Worm (Caenorhabditis elegans) whole organism, L4 larva: ENCODE measurements around the gene T20F7.3.

Source experiments
- F37D6.2 ChIP-seq: sonication (generic microtip); optimal IDR thresholded peaks from 2 replicates; lab custom pipeline; 2016; ENCODE audit warnings: mild to moderate bottlenecking, missing genetic modification characterization, missing compliant biosample characterization
- T20F7.1 ChIP-seq: fragments of 200-800 bp; sonication (Bioruptor generic); optimal IDR thresholded peaks from 2 replicates; lab custom pipeline; 2018; ENCODE audit warnings: mild to moderate bottlenecking, missing genetic modification characterization, missing compliant biosample characterization
- Y5F2A.4 ChIP-seq: fragments of 200-800 bp; sonication (Bioruptor generic); optimal IDR thresholded peaks from 2 replicates; lab custom pipeline; 2018; ENCODE audit warnings: mild to moderate bottlenecking, missing genetic modification characterization, missing compliant biosample characterization
- ZK337.2 ChIP-seq: fragments of 200-800 bp; sonication (Bioruptor generic); IDR thresholded peaks from 2 replicates; pipeline ENCODE4 v1.3.6; 2022; ENCODE audit warnings: missing genetic modification reagents, missing genetic modification characterization, missing compliant biosample characterization
- aha-1 ChIP-seq: fragments of 150-350 bp; peaks from one replicate; lab custom pipeline; 2014; ENCODE audit warnings: missing biosample characterization, missing genetic modification characterization
- arid-1 ChIP-seq: fragments of 200-800 bp; sonication (Bioruptor generic); conservative IDR thresholded peaks from 2 replicates; pipeline ENCODE4 v1.3.6; 2022; ENCODE audit warnings: missing genetic modification reagents, missing genetic modification characterization, missing compliant biosample characterization
- ceh-82 ChIP-seq: sonication (generic microtip); optimal IDR thresholded peaks from 2 replicates; lab custom pipeline; 2017; ENCODE audit warnings: missing biosample characterization, missing genetic modification characterization
- daf-16 ChIP-seq, 3 experiments: sonication (generic microtip); optimal IDR thresholded peaks; 2 replicates each; lab custom pipeline; 2016 to 2017; ENCODE audit warnings: missing genetic modification characterization in 3 of 3, missing genetic modification reagents in 3 of 3, mild to moderate bottlenecking in 2 of 3, missing compliant biosample characterization in 2 of 3, missing biosample characterization in 1 of 3, moderate library complexity in 1 of 3
- daf-19 ChIP-seq: fragments of 200-800 bp; sonication (Bioruptor generic); conservative IDR thresholded peaks from 2 replicates; pipeline ENCODE4 v1.3.6; 2022; ENCODE audit warnings: missing genetic modification characterization, missing compliant biosample characterization
- dmd-6 ChIP-seq: fragments of 200-800 bp; sonication (Bioruptor generic); IDR thresholded peaks from 2 replicates; pipeline ENCODE4 v1.3.6; 2022; ENCODE audit warnings: missing genetic modification reagents, missing genetic modification characterization, missing compliant biosample characterization
- dmd-9 ChIP-seq: fragments of 200-800 bp; sonication (Bioruptor generic); IDR thresholded peaks from 2 replicates; pipeline ENCODE4 v1.3.6; 2022; ENCODE audit warnings: missing genetic modification reagents, missing genetic modification characterization, missing compliant biosample characterization
- dpl-1 ChIP-seq: fragments of 150-350 bp; optimal IDR thresholded peaks from 2 replicates; lab custom pipeline; 2014; ENCODE audit warnings: missing biosample characterization, missing genetic modification reagents, missing genetic modification characterization
- egl-27 ChIP-seq: sonication (generic microtip); optimal IDR thresholded peaks from 3 replicates; lab custom pipeline; 2017; ENCODE audit warnings: missing biosample characterization, missing genetic modification reagents, missing genetic modification characterization
- egl-43 ChIP-seq: fragments of 200-800 bp; sonication (Bioruptor generic); IDR thresholded peaks from 2 replicates; pipeline ENCODE4 v1.3.6; 2022; ENCODE audit warnings: missing genetic modification reagents, missing genetic modification characterization, missing compliant biosample characterization
- fos-1 ChIP-seq: fragments of 150-350 bp; optimal IDR thresholded peaks from 2 replicates; lab custom pipeline; 2014; ENCODE audit warnings: missing biosample characterization, missing genetic modification characterization
- gei-8 ChIP-seq: fragments of 200-800 bp; sonication (Bioruptor generic); optimal IDR thresholded peaks from 2 replicates; lab custom pipeline; 2018; ENCODE audit warnings: mild to moderate bottlenecking, missing genetic modification characterization, missing compliant biosample characterization
- hlh-11 ChIP-seq: fragments of 200-800 bp; sonication (Bioruptor generic); optimal IDR thresholded peaks from 2 replicates; lab custom pipeline; 2018; ENCODE audit warnings: mild to moderate bottlenecking, missing genetic modification characterization, missing compliant biosample characterization
- hlh-30 ChIP-seq: sonication (generic microtip); optimal IDR thresholded peaks from 2 replicates; lab custom pipeline; 2017; ENCODE audit warnings: antibody characterized with exemption, mild to moderate bottlenecking, missing genetic modification characterization, missing compliant biosample characterization; ENCODE audit not compliant: insufficient read depth
- hmg-1.1 ChIP-seq: fragments of 200-800 bp; sonication (Bioruptor generic); IDR thresholded peaks from 2 replicates; pipeline ENCODE4 v1.3.6; 2022; ENCODE audit warnings: missing genetic modification reagents, missing genetic modification characterization, missing compliant biosample characterization
- jun-1 ChIP-seq: fragments of 150-350 bp; optimal IDR thresholded peaks from 2 replicates; lab custom pipeline; 2014; ENCODE audit warnings: missing biosample characterization, missing genetic modification reagents, missing genetic modification characterization
- lin-29 ChIP-seq: fragments of 200-800 bp; sonication (Bioruptor generic); IDR thresholded peaks from 2 replicates; pipeline ENCODE4 v1.3.6; 2022; ENCODE audit warnings: missing genetic modification reagents, missing genetic modification characterization, missing compliant biosample characterization
- lin-38 ChIP-seq: fragments of 200-800 bp; sonication (Bioruptor generic); IDR thresholded peaks from 2 replicates; pipeline ENCODE4 v1.3.6; 2022; ENCODE audit warnings: missing genetic modification reagents, missing genetic modification characterization, missing compliant biosample characterization
- lin-39 ChIP-seq: fragments of 150-350 bp; optimal IDR thresholded peaks from 2 replicates; lab custom pipeline; 2014; ENCODE audit warnings: missing biosample characterization, missing genetic modification reagents, missing genetic modification characterization
- lir-3 ChIP-seq: sonication (generic microtip); optimal IDR thresholded peaks from 2 replicates; lab custom pipeline; 2016; ENCODE audit warnings: mild to moderate bottlenecking, missing genetic modification characterization, missing compliant biosample characterization
- lsy-2 ChIP-seq, 2 experiments: fragments of 150-350 bp in 1 of 2; sonication (generic microtip) in 1 of 2; optimal IDR thresholded peaks; 2 replicates each; lab custom pipeline; 2014 to 2017; ENCODE audit warnings: missing biosample characterization in 2 of 2, missing genetic modification characterization in 2 of 2
- madf-5 ChIP-seq, 2 experiments: fragments of 200-800 bp; sonication (Bioruptor generic); IDR thresholded peaks; 2 replicates each; pipeline ENCODE4 v1.3.6; 2022; ENCODE audit warnings: missing compliant biosample characterization in 2 of 2, missing genetic modification characterization in 2 of 2
- madf-9 ChIP-seq: fragments of 200-800 bp; sonication (Bioruptor generic); conservative IDR thresholded peaks from 2 replicates; pipeline ENCODE4 v1.3.6; 2022; ENCODE audit warnings: missing genetic modification reagents, missing genetic modification characterization, missing compliant biosample characterization
- mdl-1 ChIP-seq, 2 experiments: fragments of 150-350 bp in 1 of 2; sonication (generic microtip) in 1 of 2; optimal IDR thresholded peaks; 2 replicates each; lab custom pipeline; 2014 to 2017; ENCODE audit warnings: missing biosample characterization in 2 of 2, missing genetic modification characterization in 2 of 2
- mep-1 ChIP-seq: fragments of 150-350 bp; sonication (generic microtip); optimal IDR thresholded peaks from 3 replicates; lab custom pipeline; 2014; ENCODE audit warnings: missing biosample characterization, missing genetic modification characterization
- mes-2 ChIP-seq: sonication (generic microtip); optimal IDR thresholded peaks from 2 replicates; lab custom pipeline; 2016; ENCODE audit warnings: missing genotype, mild to moderate bottlenecking, missing genetic modification characterization, missing compliant biosample characterization; ENCODE audit not compliant: poor library complexity, severe bottlenecking
- nhr-102 ChIP-seq: sonication (generic microtip); optimal IDR thresholded peaks from 2 replicates; lab custom pipeline; 2016; ENCODE audit warnings: mild to moderate bottlenecking, missing genetic modification characterization, moderate library complexity, missing compliant biosample characterization
- nhr-111 ChIP-seq: fragments of 200-800 bp; sonication (Bioruptor generic); optimal IDR thresholded peaks from 2 replicates; lab custom pipeline; 2018; ENCODE audit warnings: mild to moderate bottlenecking, missing genetic modification characterization, missing compliant biosample characterization
- nhr-42 ChIP-seq: fragments of 200-800 bp; sonication (Bioruptor generic); IDR thresholded peaks from 2 replicates; pipeline ENCODE4 v1.3.6; 2022; ENCODE audit warnings: missing genetic modification characterization, missing compliant biosample characterization
- nhr-48 ChIP-seq: sonication (generic microtip); optimal IDR thresholded peaks from 2 replicates; lab custom pipeline; 2016; ENCODE audit warnings: mild to moderate bottlenecking, missing genetic modification characterization, missing compliant biosample characterization
- nhr-6 ChIP-seq: fragments of 150-350 bp; optimal IDR thresholded peaks from 2 replicates; lab custom pipeline; 2014; ENCODE audit warnings: missing biosample characterization, missing genetic modification characterization
- pha-4 ChIP-seq, 2 experiments: fragments of 150-350 bp in 1 of 2; fragments of 200-800 bp in 1 of 2; sonication (Bioruptor generic) in 1 of 2; IDR thresholded peaks in 1 of 2; optimal IDR thresholded peaks in 1 of 2; 2 replicates each; pipeline versions ENCODE4 v1.3.6 to Lab custom; 2014 to 2022; ENCODE audit warnings: missing genetic modification characterization in 2 of 2, missing genetic modification reagents in 2 of 2, missing biosample characterization in 1 of 2, missing compliant biosample characterization in 1 of 2
- pqm-1 ChIP-seq: sonication (generic microtip); optimal IDR thresholded peaks from 2 replicates; lab custom pipeline; 2017; ENCODE audit warnings: missing biosample characterization, missing genetic modification characterization
- rbr-2 ChIP-seq: sonication (generic microtip); optimal IDR thresholded peaks from 2 replicates; lab custom pipeline; 2016; ENCODE audit warnings: missing genotype, missing genetic modification characterization, missing compliant biosample characterization
- saeg-2 ChIP-seq: fragments of 200-800 bp; sonication (Bioruptor generic); IDR thresholded peaks from 2 replicates; pipeline ENCODE4 v1.3.6; 2022; ENCODE audit warnings: missing genetic modification reagents, missing genetic modification characterization, missing compliant biosample characterization
- set-16 ChIP-seq: fragments of 200-800 bp; sonication (Bioruptor generic); IDR thresholded peaks from 2 replicates; pipeline ENCODE4 v1.3.6; 2022; ENCODE audit warnings: missing genetic modification reagents, missing genetic modification characterization, missing compliant biosample characterization
- skn-1 ChIP-seq: fragments of 150-350 bp; optimal IDR thresholded peaks from 2 replicates; lab custom pipeline; 2014; ENCODE audit warnings: missing biosample characterization, missing genetic modification characterization
- snpc-1.2 ChIP-seq: fragments of 200-800 bp; sonication (Bioruptor generic); IDR thresholded peaks from 2 replicates; pipeline ENCODE4 v1.3.6; 2022; ENCODE audit warnings: missing genetic modification reagents, missing genetic modification characterization, missing compliant biosample characterization
- spr-1 ChIP-seq: sonication (generic microtip); optimal IDR thresholded peaks from 2 replicates; lab custom pipeline; 2016; ENCODE audit warnings: mild to moderate bottlenecking, missing genetic modification characterization, missing compliant biosample characterization
- spr-3 ChIP-seq: fragments of 200-800 bp; sonication (Bioruptor generic); optimal IDR thresholded peaks from 2 replicates; lab custom pipeline; 2018; ENCODE audit warnings: mild to moderate bottlenecking, missing genetic modification characterization, missing compliant biosample characterization
- tra-1 ChIP-seq: fragments of 200-800 bp; sonication (Bioruptor generic); IDR thresholded peaks from 2 replicates; pipeline ENCODE4 v1.3.6; 2022; ENCODE audit warnings: missing genetic modification reagents, missing genetic modification characterization, missing compliant biosample characterization
- zfp-2 ChIP-seq: sonication (generic microtip); optimal IDR thresholded peaks from 2 replicates; lab custom pipeline; 2016; ENCODE audit warnings: mild to moderate bottlenecking, missing genetic modification characterization, missing compliant biosample characterization
- zip-2 ChIP-seq: fragments of 150-350 bp; optimal IDR thresholded peaks from 2 replicates; lab custom pipeline; 2014; ENCODE audit warnings: missing biosample characterization, missing genetic modification characterization
- ztf-7 ChIP-seq: fragments of 150-350 bp; optimal IDR thresholded peaks from 2 replicates; lab custom pipeline; 2014; ENCODE audit warnings: missing biosample characterization, missing genetic modification characterization

Gene T20F7.3

ce11 chrX:16813148-16813547 is 47.0 kb upstream of the T20F7.3 start (continued):
- TF ChIP-seq ceh-82 (tag; lab: Kevin White, UChicago) (no peak), nhr-42 (GFP tag; lab: Robert Waterston, UW) (no peak), egl-27 (no peak), mep-1 (tag; lab: Kevin White, UChicago) (peak; percentile 52), dpl-1 (GFP tag; lab: Kevin White, UChicago) (no peak), jun-1 (no peak), nhr-6 (peak; percentile 3), lin-29 (no peak), ztf-7 (tag; lab: Kevin White, UChicago) (no peak), arid-1 (GFP tag; lab: Robert Waterston, UW) (no peak), mes-2 (tag; lab: Kevin White, UChicago) (peak; percentile 40), daf-19 (GFP tag; lab: Robert Waterston, UW) (no peak), dmd-9 (GFP tag; lab: Robert Waterston, UW) (no peak), hlh-30 (tag; lab: Kevin White, UChicago) (peak; percentile 80), fos-1 (tag; lab: Kevin White, UChicago) (no peak), spr-1 (tag; lab: Kevin White, UChicago) (no peak), pqm-1 (tag; lab: Kevin White, UChicago) (peak; percentile 34), zfp-2 (tag; lab: Kevin White, UChicago) (no peak), rbr-2 (tag; lab: Kevin White, UChicago) (no peak), T20F7.1 (no peak), hlh-11 (tag; lab: Kevin White, UChicago) (peak; percentile 71), egl-43 (no peak), gei-8 (GFP tag; lab: Kevin White, UChicago) (no peak), nhr-102 (tag; lab: Kevin White, UChicago) (peak; percentile 34), zip-2 (tag; lab: Kevin White, UChicago) (no peak), set-16 (no peak), lsy-2 (tag; optimal IDR thresholded peaks at IDR 0.05; lab: Kevin White, UChicago) (peak in 1 of 2 experiments; percentile 3), snpc-1.2 (no peak), aha-1 (no peak), daf-16 (GFP tag; optimal IDR thresholded peaks at IDR 0.05; lab: Kevin White, UChicago) (no peak), daf-16 (tag; optimal IDR thresholded peaks at IDR 0.05; lab: Kevin White, UChicago) (peak; percentile 87), ZK337.2 (GFP tag; lab: Robert Waterston, UW) (no peak), nhr-48 (tag; lab: Kevin White, UChicago) (no peak), spr-3 (GFP tag; lab: Kevin White, UChicago) (no peak), lir-3 (tag; lab: Kevin White, UChicago) (no peak), tra-1 (GFP tag; lab: Robert Waterston, UW) (0 out of 2 replicates have a peak, but pooled peaks have one; percentile 23), Y5F2A.4 (no peak), lin-39 (no peak)

ce11 chrX:16813606-16814330 is 46.4 kb upstream of the T20F7.3 start, which contains the start of gene cas-1:
cas-1 (minus strand) TSS chrX:16813656.
- TF ChIP-seq nhr-111: no peak
- peak; percentile 50 for TF ChIP-seq mep-1 (tag; lab: Kevin White, UChicago)
- TF ChIP-seq lin-38 (GFP tag; lab: Robert Waterston, UW): peak; percentile 83
- TF ChIP-seq F37D6.2 (tag; lab: Kevin White, UChicago): no peak
- 0 out of 2 replicates have a peak, but pooled peaks have one; percentile 11 for TF ChIP-seq dmd-6 (GFP tag; lab: Robert Waterston, UW)
- peak; percentile 56 for TF ChIP-seq hlh-30 (tag; lab: Kevin White, UChicago)
- TF ChIP-seq aha-1: peak; percentile 73
- no peak for TF ChIP-seq madf-5 (GFP tag; IDR thresholded peaks at IDR 0.05; lab: Robert Waterston, UW)
- TF ChIP-seq madf-9: no peak
- peak in 1 of 2 experiments; percentile 57 for TF ChIP-seq mdl-1 (tag; optimal IDR thresholded peaks at IDR 0.05; lab: Kevin White, UChicago)
- peak; percentile 44 for TF ChIP-seq rbr-2 (tag; lab: Kevin White, UChicago)
- no peak for TF ChIP-seq saeg-2 (GFP tag; lab: Robert Waterston, UW)
- no peak for TF ChIP-seq pha-4 (GFP tag; IDR thresholded peaks at IDR 0.05; lab: Robert Waterston, UW)
- peak; percentile 13 for TF ChIP-seq pha-4 (tag; optimal IDR thresholded peaks at IDR 0.05; lab: Kevin White, UChicago)
- TF ChIP-seq skn-1 (tag; lab: Kevin White, UChicago): no peak
- peak; percentile 74 for TF ChIP-seq mes-2 (tag; lab: Kevin White, UChicago)
- peak; percentile 45 for TF ChIP-seq dpl-1 (GFP tag; lab: Kevin White, UChicago)
- no peak for TF ChIP-seq snpc-1.2
- TF ChIP-seq hmg-1.1: peak; percentile 34; the same call in 1 of the 2 replicates
